Worm (Caenorhabditis elegans) whole organism, L2 larva: ENCODE results near the gene dyrb-1.

Experiments used
- C34F6.9 ChIP-seq: fragments of 150-350 bp; optimal IDR thresholded peaks from 2 replicates; lab custom pipeline; 2014; ENCODE audit warnings: missing biosample characterization, missing genetic modification characterization
- F13H6.1 ChIP-seq: sonication (generic microtip); optimal IDR thresholded peaks from 2 replicates; lab custom pipeline; 2016; ENCODE audit warnings: missing genetic modification characterization, missing compliant biosample characterization
- R02D3.7 ChIP-seq: fragments of 150-350 bp; optimal IDR thresholded peaks from 2 replicates; lab custom pipeline; 2014; ENCODE audit warnings: missing biosample characterization, missing genetic modification characterization
- Y55F3AM.14 ChIP-seq: fragments of 200-800 bp; sonication (Bioruptor generic); optimal IDR thresholded peaks from 2 replicates; lab custom pipeline; 2018; ENCODE audit warnings: mild to moderate bottlenecking, missing genetic modification characterization, missing compliant biosample characterization
- ZK546.5 ChIP-seq: sonication (generic microtip); optimal IDR thresholded peaks from 2 replicates; lab custom pipeline; 2017; ENCODE audit warnings: missing biosample characterization, missing genetic modification characterization
- alr-1 ChIP-seq: fragments of 150-350 bp; optimal IDR thresholded peaks from 2 replicates; lab custom pipeline; 2014; ENCODE audit warnings: missing biosample characterization, missing genetic modification characterization
- aly-2 ChIP-seq: fragments of 150-350 bp; optimal IDR thresholded peaks from 2 replicates; lab custom pipeline; 2014; ENCODE audit warnings: missing biosample characterization, missing genetic modification characterization
- ama-1 ChIP-seq: fragments of 150-350 bp; optimal IDR thresholded peaks from 2 replicates; lab custom pipeline; 2018; ENCODE audit warnings: inconsistent platforms
- blmp-1 ChIP-seq: sonication (generic microtip); optimal IDR thresholded peaks from 2 replicates; lab custom pipeline; 2017; ENCODE audit warnings: missing genetic modification characterization, mild to moderate bottlenecking, missing compliant biosample characterization, antibody characterized with exemption, moderate library complexity; ENCODE audit not compliant: insufficient read depth
- ceh-16 ChIP-seq: fragments of 150-350 bp; optimal IDR thresholded peaks from 2 replicates; lab custom pipeline; 2014; ENCODE audit warnings: missing biosample characterization, missing genetic modification characterization
- crh-2 ChIP-seq: sonication (generic microtip); optimal IDR thresholded peaks from 2 replicates; lab custom pipeline; 2017; ENCODE audit warnings: missing biosample characterization, missing genetic modification characterization
- dmd-4 ChIP-seq: sonication (generic microtip); optimal IDR thresholded peaks from 2 replicates; lab custom pipeline; 2017; ENCODE audit warnings: missing biosample characterization, missing genetic modification characterization
- egl-27 ChIP-seq: sonication (generic microtip); optimal IDR thresholded peaks from 3 replicates; lab custom pipeline; 2017; ENCODE audit warnings: missing biosample characterization, missing genetic modification reagents, missing genetic modification characterization
- elt-1 ChIP-seq: fragments of 150-350 bp; optimal IDR thresholded peaks from 2 replicates; lab custom pipeline; 2014; ENCODE audit warnings: missing biosample characterization, missing genetic modification characterization
- elt-3 ChIP-seq: sonication (generic microtip); optimal IDR thresholded peaks from 2 replicates; lab custom pipeline; 2017; ENCODE audit warnings: missing biosample characterization, missing genetic modification characterization
- fos-1 ChIP-seq: fragments of 150-350 bp; optimal IDR thresholded peaks from 2 replicates; lab custom pipeline; 2014; ENCODE audit warnings: missing biosample characterization, missing genetic modification characterization
- lin-11 ChIP-seq: fragments of 150-350 bp; sonication (generic microtip); optimal IDR thresholded peaks from 2 replicates; lab custom pipeline; 2014; ENCODE audit warnings: missing biosample characterization, missing genetic modification characterization, inconsistent platforms, mixed read lengths
- lin-13 ChIP-seq: fragments of 150-350 bp; optimal IDR thresholded peaks from 2 replicates; lab custom pipeline; 2014; ENCODE audit warnings: missing biosample characterization, missing genetic modification reagents, missing genetic modification characterization
- lin-39 ChIP-seq: fragments of 150-350 bp; optimal IDR thresholded peaks from 2 replicates; lab custom pipeline; 2014; ENCODE audit warnings: missing biosample characterization, missing genetic modification reagents, missing genetic modification characterization
- lsy-2 ChIP-seq, 2 experiments: fragments of 150-350 bp in 1 of 2; sonication (generic microtip) in 1 of 2; optimal IDR thresholded peaks; 2 replicates each; lab custom pipeline; 2014 to 2017; ENCODE audit warnings: missing biosample characterization in 2 of 2, missing genetic modification characterization in 2 of 2
- mab-5 ChIP-seq: fragments of 150-350 bp; optimal IDR thresholded peaks from 2 replicates; lab custom pipeline; 2014; ENCODE audit warnings: missing biosample characterization, missing genetic modification characterization
- mbf-1 ChIP-seq: sonication (generic microtip); optimal IDR thresholded peaks from 2 replicates; lab custom pipeline; 2017; ENCODE audit warnings: missing biosample characterization, missing genetic modification characterization
- mdl-1 ChIP-seq, 2 experiments: fragments of 150-350 bp in 1 of 2; sonication (generic microtip) in 1 of 2; optimal IDR thresholded peaks; 2 replicates each; lab custom pipeline; 2017; ENCODE audit warnings: missing biosample characterization in 2 of 2, missing genetic modification characterization in 2 of 2
- nhr-10 ChIP-seq: sonication (generic microtip); optimal IDR thresholded peaks from 2 replicates; lab custom pipeline; 2017; ENCODE audit warnings: missing biosample characterization, missing genetic modification characterization
- nhr-11 ChIP-seq: fragments of 150-350 bp; optimal IDR thresholded peaks from 2 replicates; lab custom pipeline; 2014; ENCODE audit warnings: missing biosample characterization, missing genetic modification characterization
- nhr-129 ChIP-seq: fragments of 150-350 bp; optimal IDR thresholded peaks from 2 replicates; lab custom pipeline; 2014; ENCODE audit warnings: missing biosample characterization, missing genetic modification characterization
- nhr-21 ChIP-seq: fragments of 150-350 bp; optimal IDR thresholded peaks from 2 replicates; lab custom pipeline; 2014; ENCODE audit warnings: missing biosample characterization, missing genetic modification characterization
- nhr-23 ChIP-seq: fragments of 150-350 bp; optimal IDR thresholded peaks from 2 replicates; lab custom pipeline; 2014; ENCODE audit warnings: missing biosample characterization, missing genetic modification reagents, missing genetic modification characterization
- nhr-237 ChIP-seq: fragments of 150-350 bp; optimal IDR thresholded peaks from 2 replicates; lab custom pipeline; 2014; ENCODE audit warnings: missing biosample characterization, missing genetic modification characterization
- nhr-25 ChIP-seq: fragments of 150-350 bp; sonication (generic microtip); optimal IDR thresholded peaks from 3 replicates; lab custom pipeline; 2014; ENCODE audit warnings: missing biosample characterization, missing genetic modification characterization
- nhr-6 ChIP-seq: fragments of 150-350 bp; optimal IDR thresholded peaks from 2 replicates; lab custom pipeline; 2014; ENCODE audit warnings: missing biosample characterization, missing genetic modification characterization
- nhr-77 ChIP-seq: fragments of 150-350 bp; optimal IDR thresholded peaks from 2 replicates; lab custom pipeline; 2014; ENCODE audit warnings: missing biosample characterization, missing genetic modification characterization
- sem-4 ChIP-seq: fragments of 150-350 bp; optimal IDR thresholded peaks from 2 replicates; lab custom pipeline; 2014; ENCODE audit warnings: missing biosample characterization, missing genetic modification reagents, missing genetic modification characterization
- skn-1 ChIP-seq: sonication (generic microtip); optimal IDR thresholded peaks from 2 replicates; lab custom pipeline; 2017; ENCODE audit warnings: missing biosample characterization, missing genetic modification characterization
- sma-3 ChIP-seq: sonication (generic microtip); optimal IDR thresholded peaks from 2 replicates; lab custom pipeline; 2016; ENCODE audit warnings: missing genetic modification reagents, missing genetic modification characterization, missing compliant biosample characterization
- sma-9 ChIP-seq, 2 experiments: fragments of 150-350 bp in 1 of 2; sonication (generic microtip) in 1 of 2; optimal IDR thresholded peaks; 2 replicates each; lab custom pipeline; 2014 to 2016; ENCODE audit warnings: missing genetic modification characterization in 2 of 2, mild to moderate bottlenecking in 1 of 2, missing biosample characterization in 1 of 2, missing compliant biosample characterization in 1 of 2, missing genetic modification reagents in 1 of 2, moderate library complexity in 1 of 2
- snpc-4 ChIP-seq: fragments of 150-350 bp; optimal IDR thresholded peaks from 2 replicates; lab custom pipeline; 2014; ENCODE audit warnings: missing biosample characterization, missing genetic modification characterization
- unc-39 ChIP-seq: fragments of 150-350 bp; optimal IDR thresholded peaks from 2 replicates; lab custom pipeline; 2014; ENCODE audit warnings: missing biosample characterization, missing genetic modification characterization
- unc-55 ChIP-seq: fragments of 150-350 bp; sonication (generic microtip); optimal IDR thresholded peaks from 3 replicates; lab custom pipeline; 2014; ENCODE audit warnings: missing biosample characterization, missing genetic modification reagents, missing genetic modification characterization
- unc-62 ChIP-seq: fragments of 150-350 bp; optimal IDR thresholded peaks from 2 replicates; lab custom pipeline; 2014; ENCODE audit warnings: missing biosample characterization, missing genetic modification reagents, missing genetic modification characterization
- zag-1 ChIP-seq: fragments of 150-350 bp; optimal IDR thresholded peaks from 2 replicates; lab custom pipeline; 2014; ENCODE audit warnings: missing biosample characterization, missing genetic modification characterization
- ztf-1 ChIP-seq: fragments of 200-800 bp; sonication (Bioruptor generic); conservative IDR thresholded peaks from 2 replicates; pipeline ENCODE4 v1.3.6; 2022; ENCODE audit warnings: missing genetic modification characterization, missing compliant biosample characterization
- ztf-11 ChIP-seq: sonication (generic microtip); optimal IDR thresholded peaks from 2 replicates; lab custom pipeline; 2017; ENCODE audit warnings: missing biosample characterization, missing genetic modification characterization
- ztf-4 ChIP-seq: fragments of 150-350 bp; optimal IDR thresholded peaks from 2 replicates; lab custom pipeline; 2014; ENCODE audit warnings: missing biosample characterization, missing genetic modification characterization

dyrb-1 gene

ce11 chrII:9114972-9115371 is 8.0 kb upstream of the dyrb-1 start:
- TF ChIP-seq lin-13 (GFP tag; lab: Kevin White, UChicago) (no peak), ztf-11 (tag; lab: Kevin White, UChicago) (no peak), blmp-1 (no peak), alr-1 (tag; lab: Kevin White, UChicago) (no peak), nhr-10 (tag; lab: Kevin White, UChicago) (no peak), mdl-1 (tag; optimal IDR thresholded peaks at IDR 0.05; lab: Kevin White, UChicago) (no peak), snpc-4 (tag; lab: Kevin White, UChicago) (no peak), sem-4 (no peak), skn-1 (no peak), R02D3.7 (tag; lab: Kevin White, UChicago) (no peak), elt-1 (tag; lab: Kevin White, UChicago) (no peak), elt-3 (no peak), aly-2 (tag; lab: Kevin White, UChicago) (no peak), nhr-129 (tag; lab: Kevin White, UChicago) (no peak), crh-2 (no peak), F13H6.1 (tag; lab: Kevin White, UChicago) (no peak), unc-62 (GFP tag; lab: Kevin White, UChicago) (no peak)

ce11 chrII:9113759-9114158 is 6.8 kb upstream of the dyrb-1 start:
- no peak for TF ChIP-seq snpc-4 (tag; lab: Kevin White, UChicago)
- peak; percentile 36 for TF ChIP-seq F13H6.1 (tag; lab: Kevin White, UChicago)
- peak; percentile 69 for TF ChIP-seq blmp-1
- TF ChIP-seq mab-5 (tag; lab: Kevin White, UChicago) = no peak
- TF ChIP-seq fos-1 (tag; lab: Kevin White, UChicago) = peak; percentile 68
- no peak for TF ChIP-seq nhr-11 (tag; lab: Kevin White, UChicago)
- peak; percentile 41 for TF ChIP-seq crh-2
- TF ChIP-seq alr-1 (tag; lab: Kevin White, UChicago) = no peak
- no peak for TF ChIP-seq nhr-6 (tag; lab: Kevin White, UChicago)
- peak; percentile 46 for TF ChIP-seq sma-9 (GFP tag; optimal IDR thresholded peaks at IDR 0.05; lab: Kevin White, UChicago)
- no peak for TF ChIP-seq sma-9 (tag; optimal IDR thresholded peaks at IDR 0.05; lab: Kevin White, UChicago)
- no peak for TF ChIP-seq nhr-21 (tag; lab: Kevin White, UChicago)
- no peak for TF ChIP-seq elt-3
- no peak for TF ChIP-seq ceh-16 (tag; lab: Kevin White, UChicago)
- no peak for TF ChIP-seq aly-2 (tag; lab: Kevin White, UChicago)
- TF ChIP-seq egl-27 (tag; lab: Kevin White, UChicago) = no peak

DNA sequence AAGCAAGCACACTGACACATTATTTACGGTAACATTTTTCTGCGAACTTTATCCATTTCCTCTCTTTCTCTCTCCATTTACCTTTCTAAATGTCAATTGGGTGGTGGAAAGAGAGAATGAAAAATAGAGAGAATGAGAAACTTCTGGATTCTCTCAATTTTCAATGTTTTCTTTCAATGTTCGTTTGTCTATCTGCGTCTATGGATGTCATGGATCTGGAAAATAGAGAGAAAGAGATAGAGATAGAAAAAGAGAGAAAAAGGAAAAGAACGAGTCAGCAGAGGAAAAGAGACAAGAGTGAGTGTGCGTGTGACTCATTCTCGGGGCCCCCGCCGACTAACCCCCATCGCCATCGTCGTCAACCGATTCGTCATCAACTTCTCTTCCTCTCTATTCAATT is 5.9 kb upstream of the dyrb-1 start, which contains the start of gene jun-1:
Gene jun-1, plus strand, starts transcription at position 307 of the 400 bp plus-strand sequence.
- no peak for TF ChIP-seq nhr-11 (tag; lab: Kevin White, UChicago)
- TF ChIP-seq skn-1 = no peak
- peak; percentile 51 for TF ChIP-seq nhr-237
- peak; percentile 90 for TF ChIP-seq egl-27 (tag; lab: Kevin White, UChicago)
- peak; percentile 12 for TF ChIP-seq mab-5 (tag; lab: Kevin White, UChicago)
- no peak for TF ChIP-seq lin-11
- peak; percentile 100 for TF ChIP-seq fos-1 (tag; lab: Kevin White, UChicago)
- peak; percentile 68 to 91 for TF ChIP-seq lsy-2 (tag; optimal IDR thresholded peaks at IDR 0.05; lab: Kevin White, UChicago)
- peak; percentile 91 for TF ChIP-seq unc-55 (GFP tag; lab: Kevin White, UChicago)
- peak; percentile 43 for TF ChIP-seq snpc-4 (tag; lab: Kevin White, UChicago)
- no peak for TF ChIP-seq dmd-4 (tag; lab: Kevin White, UChicago)
- TF ChIP-seq C34F6.9 (tag; lab: Kevin White, UChicago) = peak; percentile 98
- no peak for TF ChIP-seq nhr-10 (tag; lab: Kevin White, UChicago)
- TF ChIP-seq ztf-1 = no peak
- peak; percentile 73 for TF ChIP-seq lin-13 (GFP tag; lab: Kevin White, UChicago)
- TF ChIP-seq crh-2 = peak; percentile 88
- peak; percentile 80 for TF ChIP-seq nhr-6 (tag; lab: Kevin White, UChicago)
- TF ChIP-seq R02D3.7 (tag; lab: Kevin White, UChicago) = no peak
- no peak for TF ChIP-seq nhr-23
- TF ChIP-seq alr-1 (tag; lab: Kevin White, UChicago) = no peak
- TF ChIP-seq ztf-4 (tag; lab: Kevin White, UChicago) = peak; percentile 94
- TF ChIP-seq ztf-11 (tag; lab: Kevin White, UChicago) = no peak
- TF ChIP-seq ceh-16 (tag; lab: Kevin White, UChicago) = peak; percentile 51
- TF ChIP-seq sma-3 (GFP tag; lab: Kevin White, UChicago) = peak; percentile 94
- peak; percentile 11 for TF ChIP-seq unc-62 (GFP tag; lab: Kevin White, UChicago)
- peak; percentile 93 for TF ChIP-seq nhr-129 (tag; lab: Kevin White, UChicago)
- TF ChIP-seq blmp-1 = peak; percentile 67
- TF ChIP-seq nhr-21 (tag; lab: Kevin White, UChicago) = peak; percentile 93
- no peak for TF ChIP-seq ama-1 (lab: Kevin White, UChicago)
- peak; percentile 36 for TF ChIP-seq Y55F3AM.14
- peak; percentile 84 for TF ChIP-seq sma-9 (GFP tag; optimal IDR thresholded peaks at IDR 0.05; lab: Kevin White, UChicago)
- TF ChIP-seq sma-9 (tag; optimal IDR thresholded peaks at IDR 0.05; lab: Kevin White, UChicago) = no peak
- TF ChIP-seq nhr-25 (tag; lab: Kevin White, UChicago) = peak; percentile 94
- no peak for TF ChIP-seq lin-39 (tag; lab: Kevin White, UChicago)
- TF ChIP-seq sem-4 = peak; percentile 88
- TF ChIP-seq elt-1 (tag; lab: Kevin White, UChicago) = no peak
- TF ChIP-seq elt-3 = no peak
- TF ChIP-seq mdl-1 (tag; optimal IDR thresholded peaks at IDR 0.05; lab: Kevin White, UChicago) = peak; percentile 22 to 70
- TF ChIP-seq ZK546.5 (tag; lab: Kevin White, UChicago) = no peak
- TF ChIP-seq zag-1 (tag; lab: Kevin White, UChicago) = peak; percentile 13
- no peak for TF ChIP-seq aly-2 (tag; lab: Kevin White, UChicago)
- TF ChIP-seq unc-39 = no peak
- peak; percentile 91 for TF ChIP-seq F13H6.1 (tag; lab: Kevin White, UChicago)
- peak; percentile 6 for TF ChIP-seq nhr-77 (tag; lab: Kevin White, UChicago)
- TF ChIP-seq mbf-1 = no peak
